Worm (Caenorhabditis elegans) whole organism, L4 larva: ENCODE measurements around the gene cyp-25A2.

Experiments used
- F10B5.3 ChIP-seq: sonication (generic microtip); optimal IDR thresholded peaks from 2 replicates; lab custom pipeline; 2016; ENCODE audit warnings: mild to moderate bottlenecking, missing genetic modification characterization, missing compliant biosample characterization
- F26F4.8 ChIP-seq: fragments of 200-800 bp; sonication (Bioruptor generic); conservative IDR thresholded peaks from 2 replicates; pipeline ENCODE4 v1.3.6; 2022; ENCODE audit warnings: missing genetic modification characterization, missing compliant biosample characterization
- F37D6.2 ChIP-seq: sonication (generic microtip); optimal IDR thresholded peaks from 2 replicates; lab custom pipeline; 2016; ENCODE audit warnings: mild to moderate bottlenecking, missing genetic modification characterization, missing compliant biosample characterization
- F44E2.7 ChIP-seq: fragments of 200-800 bp; sonication (Bioruptor generic); IDR thresholded peaks from 2 replicates; pipeline ENCODE4 v2.1.2; 2022; ENCODE audit warnings: missing genetic modification characterization, missing compliant biosample characterization
- F49E8.2 ChIP-seq: sonication (generic microtip); optimal IDR thresholded peaks from 2 replicates; lab custom pipeline; 2016; ENCODE audit warnings: missing compliant biosample characterization, mild to moderate bottlenecking, missing genetic modification characterization, borderline replicate concordance
- T20F7.1 ChIP-seq: fragments of 200-800 bp; sonication (Bioruptor generic); optimal IDR thresholded peaks from 2 replicates; lab custom pipeline; 2018; ENCODE audit warnings: mild to moderate bottlenecking, missing genetic modification characterization, missing compliant biosample characterization
- Y105C5A.15 ChIP-seq: fragments of 200-800 bp; sonication (Bioruptor generic); IDR thresholded peaks from 2 replicates; pipeline ENCODE4 v1.3.6; 2022; ENCODE audit warnings: missing genetic modification characterization, missing compliant biosample characterization
- Y5F2A.4 ChIP-seq: fragments of 200-800 bp; sonication (Bioruptor generic); optimal IDR thresholded peaks from 2 replicates; lab custom pipeline; 2018; ENCODE audit warnings: mild to moderate bottlenecking, missing genetic modification characterization, missing compliant biosample characterization
- Y75B8A.6 ChIP-seq: fragments of 200-800 bp; sonication (Bioruptor generic); IDR thresholded peaks from 2 replicates; pipeline ENCODE4 v1.3.6; 2022; ENCODE audit warnings: missing genetic modification reagents, missing genetic modification characterization, missing compliant biosample characterization
- ZK337.2 ChIP-seq: fragments of 200-800 bp; sonication (Bioruptor generic); IDR thresholded peaks from 2 replicates; pipeline ENCODE4 v1.3.6; 2022; ENCODE audit warnings: missing genetic modification reagents, missing genetic modification characterization, missing compliant biosample characterization
- ceh-20 ChIP-seq: fragments of 200-800 bp; sonication (Bioruptor generic); IDR thresholded peaks from 2 replicates; pipeline ENCODE4 v1.3.6; 2022; ENCODE audit warnings: missing genetic modification reagents, missing genetic modification characterization, missing compliant biosample characterization
- ceh-82 ChIP-seq: sonication (generic microtip); optimal IDR thresholded peaks from 2 replicates; lab custom pipeline; 2017; ENCODE audit warnings: missing biosample characterization, missing genetic modification characterization
- ces-1 ChIP-seq: fragments of 150-350 bp; sonication (generic microtip); optimal IDR thresholded peaks from 4 replicates; lab custom pipeline; 2014; ENCODE audit warnings: missing biosample characterization, missing genetic modification reagents, missing genetic modification characterization
- cey-2 ChIP-seq: sonication (generic microtip); optimal IDR thresholded peaks from 3 replicates; lab custom pipeline; 2017; ENCODE audit warnings: missing genetic modification characterization, mild to moderate bottlenecking, missing compliant biosample characterization, antibody characterized with exemption, borderline replicate concordance; ENCODE audit not compliant: insufficient read depth
- daf-12 ChIP-seq: fragments of 150-350 bp; optimal IDR thresholded peaks from 2 replicates; lab custom pipeline; 2014; ENCODE audit warnings: missing biosample characterization, missing genetic modification reagents, missing genetic modification characterization
- daf-16 ChIP-seq, 3 experiments: sonication (generic microtip); optimal IDR thresholded peaks; 2 replicates each; lab custom pipeline; 2016 to 2017; ENCODE audit warnings: missing genetic modification characterization in 3 of 3, missing genetic modification reagents in 3 of 3, mild to moderate bottlenecking in 2 of 3, missing compliant biosample characterization in 2 of 3, missing biosample characterization in 1 of 3, moderate library complexity in 1 of 3
- daf-19 ChIP-seq: fragments of 200-800 bp; sonication (Bioruptor generic); conservative IDR thresholded peaks from 2 replicates; pipeline ENCODE4 v1.3.6; 2022; ENCODE audit warnings: missing genetic modification characterization, missing compliant biosample characterization
- dmd-6 ChIP-seq: fragments of 200-800 bp; sonication (Bioruptor generic); IDR thresholded peaks from 2 replicates; pipeline ENCODE4 v1.3.6; 2022; ENCODE audit warnings: missing genetic modification reagents, missing genetic modification characterization, missing compliant biosample characterization
- dmd-9 ChIP-seq: fragments of 200-800 bp; sonication (Bioruptor generic); IDR thresholded peaks from 2 replicates; pipeline ENCODE4 v1.3.6; 2022; ENCODE audit warnings: missing genetic modification reagents, missing genetic modification characterization, missing compliant biosample characterization
- fos-1 ChIP-seq: fragments of 150-350 bp; optimal IDR thresholded peaks from 2 replicates; lab custom pipeline; 2014; ENCODE audit warnings: missing biosample characterization, missing genetic modification characterization
- hlh-11 ChIP-seq: fragments of 200-800 bp; sonication (Bioruptor generic); optimal IDR thresholded peaks from 2 replicates; lab custom pipeline; 2018; ENCODE audit warnings: mild to moderate bottlenecking, missing genetic modification characterization, missing compliant biosample characterization
- jun-1 ChIP-seq: fragments of 150-350 bp; optimal IDR thresholded peaks from 2 replicates; lab custom pipeline; 2014; ENCODE audit warnings: missing biosample characterization, missing genetic modification reagents, missing genetic modification characterization
- lim-7 ChIP-seq: fragments of 200-800 bp; sonication (Bioruptor generic); IDR thresholded peaks from 2 replicates; pipeline ENCODE4 v1.3.6; 2022; ENCODE audit warnings: missing genetic modification characterization, missing compliant biosample characterization
- lin-13 ChIP-seq: fragments of 150-350 bp; optimal IDR thresholded peaks from 2 replicates; lab custom pipeline; 2014; ENCODE audit warnings: missing biosample characterization, missing genetic modification reagents, missing genetic modification characterization
- lin-38 ChIP-seq: fragments of 200-800 bp; sonication (Bioruptor generic); IDR thresholded peaks from 2 replicates; pipeline ENCODE4 v1.3.6; 2022; ENCODE audit warnings: missing genetic modification reagents, missing genetic modification characterization, missing compliant biosample characterization
- lin-39 ChIP-seq: fragments of 150-350 bp; optimal IDR thresholded peaks from 2 replicates; lab custom pipeline; 2014; ENCODE audit warnings: missing biosample characterization, missing genetic modification reagents, missing genetic modification characterization
- lsy-2 ChIP-seq, 2 experiments: fragments of 150-350 bp in 1 of 2; sonication (generic microtip) in 1 of 2; optimal IDR thresholded peaks; 2 replicates each; lab custom pipeline; 2014 to 2017; ENCODE audit warnings: missing biosample characterization in 2 of 2, missing genetic modification characterization in 2 of 2
- madf-5 ChIP-seq, 2 experiments: fragments of 200-800 bp; sonication (Bioruptor generic); IDR thresholded peaks; 2 replicates each; pipeline ENCODE4 v1.3.6; 2022; ENCODE audit warnings: missing compliant biosample characterization in 2 of 2, missing genetic modification characterization in 2 of 2
- madf-9 ChIP-seq: fragments of 200-800 bp; sonication (Bioruptor generic); conservative IDR thresholded peaks from 2 replicates; pipeline ENCODE4 v1.3.6; 2022; ENCODE audit warnings: missing genetic modification reagents, missing genetic modification characterization, missing compliant biosample characterization
- mdl-1 ChIP-seq, 2 experiments: fragments of 150-350 bp in 1 of 2; sonication (generic microtip) in 1 of 2; optimal IDR thresholded peaks; 2 replicates each; lab custom pipeline; 2014 to 2017; ENCODE audit warnings: missing biosample characterization in 2 of 2, missing genetic modification characterization in 2 of 2
- mes-2 ChIP-seq: sonication (generic microtip); optimal IDR thresholded peaks from 2 replicates; lab custom pipeline; 2016; ENCODE audit warnings: missing genotype, mild to moderate bottlenecking, missing genetic modification characterization, missing compliant biosample characterization; ENCODE audit not compliant: poor library complexity, severe bottlenecking
- nhr-11 ChIP-seq: fragments of 150-350 bp; optimal IDR thresholded peaks from 2 replicates; lab custom pipeline; 2014; ENCODE audit warnings: missing biosample characterization, missing genetic modification characterization
- nhr-25 ChIP-seq: sonication (generic microtip); optimal IDR thresholded peaks from 2 replicates; lab custom pipeline; 2017; ENCODE audit warnings: missing genetic modification characterization, mild to moderate bottlenecking, missing compliant biosample characterization, antibody characterized with exemption, moderate library complexity, borderline replicate concordance; ENCODE audit not compliant: insufficient read depth
- nhr-42 ChIP-seq: fragments of 200-800 bp; sonication (Bioruptor generic); IDR thresholded peaks from 2 replicates; pipeline ENCODE4 v1.3.6; 2022; ENCODE audit warnings: missing genetic modification characterization, missing compliant biosample characterization
- nhr-48 ChIP-seq: sonication (generic microtip); optimal IDR thresholded peaks from 2 replicates; lab custom pipeline; 2016; ENCODE audit warnings: mild to moderate bottlenecking, missing genetic modification characterization, missing compliant biosample characterization
- nhr-6 ChIP-seq: fragments of 150-350 bp; optimal IDR thresholded peaks from 2 replicates; lab custom pipeline; 2014; ENCODE audit warnings: missing biosample characterization, missing genetic modification characterization
- pha-4 ChIP-seq, 2 experiments: fragments of 150-350 bp in 1 of 2; fragments of 200-800 bp in 1 of 2; sonication (Bioruptor generic) in 1 of 2; IDR thresholded peaks in 1 of 2; optimal IDR thresholded peaks in 1 of 2; 2 replicates each; pipeline versions ENCODE4 v1.3.6 to Lab custom; 2014 to 2022; ENCODE audit warnings: missing genetic modification characterization in 2 of 2, missing genetic modification reagents in 2 of 2, missing biosample characterization in 1 of 2, missing compliant biosample characterization in 1 of 2
- pqm-1 ChIP-seq: sonication (generic microtip); optimal IDR thresholded peaks from 2 replicates; lab custom pipeline; 2017; ENCODE audit warnings: missing biosample characterization, missing genetic modification characterization
- sdz-12 ChIP-seq: fragments of 200-800 bp; sonication (Bioruptor generic); optimal IDR thresholded peaks from 2 replicates; lab custom pipeline; 2018; ENCODE audit warnings: mild to moderate bottlenecking, missing genetic modification characterization, missing compliant biosample characterization
- set-16 ChIP-seq: fragments of 200-800 bp; sonication (Bioruptor generic); IDR thresholded peaks from 2 replicates; pipeline ENCODE4 v1.3.6; 2022; ENCODE audit warnings: missing genetic modification reagents, missing genetic modification characterization, missing compliant biosample characterization
- snpc-4 ChIP-seq: fragments of 150-350 bp; optimal IDR thresholded peaks from 2 replicates; lab custom pipeline; 2014; ENCODE audit warnings: missing biosample characterization, missing genetic modification characterization
- spr-3 ChIP-seq: fragments of 200-800 bp; sonication (Bioruptor generic); optimal IDR thresholded peaks from 2 replicates; lab custom pipeline; 2018; ENCODE audit warnings: mild to moderate bottlenecking, missing genetic modification characterization, missing compliant biosample characterization
- tag-97 ChIP-seq: fragments of 200-800 bp; sonication (Bioruptor generic); IDR thresholded peaks from 2 replicates; pipeline ENCODE4 v1.3.6; 2022; ENCODE audit warnings: missing genetic modification characterization, missing compliant biosample characterization
- tra-1 ChIP-seq: fragments of 200-800 bp; sonication (Bioruptor generic); IDR thresholded peaks from 2 replicates; pipeline ENCODE4 v1.3.6; 2022; ENCODE audit warnings: missing genetic modification reagents, missing genetic modification characterization, missing compliant biosample characterization
- unc-130 ChIP-seq: sonication (generic microtip); optimal IDR thresholded peaks from 2 replicates; lab custom pipeline; 2016; ENCODE audit warnings: missing genetic modification reagents, missing genetic modification characterization, missing compliant biosample characterization
- unc-39 ChIP-seq: sonication (generic microtip); optimal IDR thresholded peaks from 2 replicates; lab custom pipeline; 2017; ENCODE audit warnings: missing biosample characterization, missing genetic modification characterization
- zag-1 ChIP-seq: fragments of 150-350 bp; optimal IDR thresholded peaks from 2 replicates; lab custom pipeline; 2014; ENCODE audit warnings: missing biosample characterization, missing genetic modification characterization
- zip-11 ChIP-seq: fragments of 200-800 bp; sonication (Bioruptor generic); IDR thresholded peaks from 2 replicates; pipeline ENCODE4 v1.3.6; 2022; ENCODE audit warnings: missing genetic modification characterization, missing compliant biosample characterization
- zip-2 ChIP-seq: fragments of 150-350 bp; optimal IDR thresholded peaks from 2 replicates; lab custom pipeline; 2014; ENCODE audit warnings: missing biosample characterization, missing genetic modification characterization
- ztf-11 ChIP-seq: fragments of 150-350 bp; optimal IDR thresholded peaks from 2 replicates; lab custom pipeline; 2014; ENCODE audit warnings: missing biosample characterization, missing genetic modification characterization

cyp-25A2 gene

ce11 chrIII:3786427-3786935 is 48.5 kb upstream of the cyp-25A2 start, which contains the start of gene acy-3 (continued):
- TF ChIP-seq lin-13: peak; percentile 0
- no peak for TF ChIP-seq ZK337.2 (GFP tag; lab: Robert Waterston, UW)
- no peak for TF ChIP-seq lim-7 (GFP tag; lab: Robert Waterston, UW)
- TF ChIP-seq tag-97: no peak
- TF ChIP-seq F49E8.2: no peak
- TF ChIP-seq F26F4.8: no peak
- TF ChIP-seq zag-1 (tag; lab: Kevin White, UChicago): no peak
- peak; percentile 11 for TF ChIP-seq pqm-1
- no peak for TF ChIP-seq F10B5.3
- no peak for TF ChIP-seq Y75B8A.6
- no peak for TF ChIP-seq T20F7.1 (GFP tag; lab: Kevin White, UChicago)
- peak; percentile 92 for TF ChIP-seq hlh-11 (tag; lab: Kevin White, UChicago)
- 0 out of 2 replicates have a peak, but pooled peaks have one; percentile 53 for TF ChIP-seq ceh-20
- peak; percentile 78 for TF ChIP-seq mdl-1 (tag; optimal IDR thresholded peaks at IDR 0.05; lab: Kevin White, UChicago)
- no peak for TF ChIP-seq daf-19
- TF ChIP-seq sdz-12 (GFP tag; lab: Kevin White, UChicago): no peak
- no peak for TF ChIP-seq unc-39 (tag; lab: Kevin White, UChicago)
- TF ChIP-seq snpc-4 (tag; lab: Kevin White, UChicago): no peak
- no peak for TF ChIP-seq nhr-25
- no peak for TF ChIP-seq daf-12 (tag; lab: Kevin White, UChicago)
- TF ChIP-seq ces-1 (GFP tag; lab: Kevin White, UChicago): no peak
- peak; percentile 28; the same call in 1 of the 2 replicates for TF ChIP-seq dmd-6 (GFP tag; lab: Robert Waterston, UW)
- no peak for TF ChIP-seq tra-1 (GFP tag; lab: Robert Waterston, UW)
- peak in 1 of 2 experiments; percentile 57 for TF ChIP-seq daf-16 (GFP tag; optimal IDR thresholded peaks at IDR 0.05; lab: Kevin White, UChicago)
- peak; percentile 32 for TF ChIP-seq daf-16 (tag; optimal IDR thresholded peaks at IDR 0.05; lab: Kevin White, UChicago)
- no peak for TF ChIP-seq lin-38
- TF ChIP-seq nhr-11: peak; percentile 56
- no peak for TF ChIP-seq ceh-82
- TF ChIP-seq jun-1: no peak
- TF ChIP-seq ztf-11 (tag; lab: Kevin White, UChicago): no peak
- TF ChIP-seq F37D6.2: no peak
- TF ChIP-seq unc-130 (GFP tag; lab: Kevin White, UChicago): no peak
- TF ChIP-seq nhr-6: no peak
- TF ChIP-seq dmd-9 (GFP tag; lab: Robert Waterston, UW): no peak
- no peak for TF ChIP-seq F44E2.7
- TF ChIP-seq lin-39 (tag; lab: Kevin White, UChicago): no peak
- TF ChIP-seq madf-9: no peak
- no peak for TF ChIP-seq zip-11 (GFP tag; lab: Robert Waterston, UW)
- no peak for TF ChIP-seq Y105C5A.15
- TF ChIP-seq mes-2 (tag; lab: Kevin White, UChicago): peak; percentile 50
- no peak for TF ChIP-seq zip-2 (tag; lab: Kevin White, UChicago)
- TF ChIP-seq nhr-42 (GFP tag; lab: Robert Waterston, UW): no peak
- TF ChIP-seq cey-2 (tag; lab: Kevin White, UChicago): no peak
- peak; percentile 49 for TF ChIP-seq nhr-48 (tag; lab: Kevin White, UChicago)
- peak; percentile 42 for TF ChIP-seq set-16 (GFP tag; lab: Robert Waterston, UW)
- no peak for TF ChIP-seq madf-5 (GFP tag; IDR thresholded peaks at IDR 0.05; lab: Robert Waterston, UW)
- TF ChIP-seq lsy-2 (tag; optimal IDR thresholded peaks at IDR 0.05; lab: Kevin White, UChicago): peak; percentile 17 to 45
- TF ChIP-seq spr-3: no peak
- TF ChIP-seq fos-1 (tag; lab: Kevin White, UChicago): no peak
- TF ChIP-seq pha-4 (GFP tag; IDR thresholded peaks at IDR 0.05; lab: Robert Waterston, UW): no peak
- no peak for TF ChIP-seq pha-4 (tag; optimal IDR thresholded peaks at IDR 0.05; lab: Kevin White, UChicago)
- TF ChIP-seq Y5F2A.4 (GFP tag; lab: Kevin White, UChicago): no peak
